Fruit fly (Drosophila melanogaster): ENCODE results near the gene CG43445.

The CG43445 gene

DNA sequence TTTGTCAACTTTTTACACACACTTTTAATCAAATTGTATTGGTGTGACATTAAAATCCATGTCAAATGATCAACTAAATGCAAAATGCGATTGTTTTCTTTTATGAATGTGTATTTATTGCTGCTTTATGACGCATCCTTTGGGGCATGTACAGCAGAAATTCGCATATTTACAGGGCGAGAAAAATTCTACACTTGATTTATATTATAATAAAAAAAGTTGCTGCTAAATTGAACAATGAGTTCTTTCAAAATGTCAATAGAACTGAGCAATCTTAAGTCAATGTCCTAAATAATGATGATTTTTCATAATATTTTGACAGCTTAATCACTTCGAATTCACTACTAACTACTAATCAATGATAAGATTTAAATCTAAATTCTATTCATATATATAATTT is at the start of gene CG43445:
CG43445 (plus strand) TSS at position 301 of the 400 bp plus-strand sequence.
- no peak for TF ChIP-seq ttk (optimal IDR thresholded peaks at IDR 0.05)
- TF ChIP-seq Myc (optimal IDR thresholded peaks at IDR 0.05): no peak
- no peak for TF ChIP-seq insv (optimal IDR thresholded peaks at IDR 0.05)
- no peak for TF ChIP-seq psq (optimal IDR thresholded peaks at IDR 0.05)
- no peak for TF ChIP-seq h (optimal IDR thresholded peaks at IDR 0.05)
- TF ChIP-seq Sin3A (optimal IDR thresholded peaks at IDR 0.05): no peak

DNA sequence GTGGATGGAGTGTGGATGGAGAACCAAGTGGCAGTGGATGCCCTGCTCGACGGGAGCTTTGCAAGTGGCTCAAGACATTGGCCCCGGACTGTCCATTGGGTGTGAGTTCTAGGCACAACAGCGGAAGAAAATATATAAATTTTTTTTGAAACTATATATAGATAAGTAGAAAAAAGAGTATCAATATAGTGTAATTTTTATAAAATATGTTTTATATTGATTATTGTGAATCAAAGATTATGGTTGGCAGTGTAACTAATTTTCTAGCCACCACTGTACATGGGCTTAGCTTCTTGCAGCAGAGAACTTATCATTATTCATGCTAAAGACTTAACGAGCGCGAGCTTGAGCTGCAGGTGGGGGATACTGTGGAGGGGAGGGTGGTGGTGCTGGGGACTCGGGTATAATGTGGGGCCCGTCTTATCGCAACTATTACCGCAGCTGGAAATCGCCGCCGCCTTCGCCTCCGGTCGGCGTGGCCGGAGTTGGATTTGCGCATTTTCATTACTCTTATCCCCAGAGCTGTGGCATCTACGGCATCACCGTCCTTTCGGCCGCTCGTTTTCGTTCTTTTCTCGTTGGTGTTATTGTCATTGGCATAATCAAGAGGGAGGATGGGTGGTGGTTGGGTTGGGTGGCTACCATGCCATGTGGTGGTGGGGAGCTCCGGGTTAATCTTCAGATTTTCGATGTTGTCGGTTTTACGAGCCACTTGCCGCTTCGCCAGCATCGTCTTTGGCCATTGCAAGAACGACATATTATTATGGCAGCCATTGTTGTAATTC is 49.1 kb upstream of the CG43445 start:
- TF ChIP-seq ttk (optimal IDR thresholded peaks at IDR 0.05) (no peak), psq (optimal IDR thresholded peaks at IDR 0.05) (no peak), Sin3A (optimal IDR thresholded peaks at IDR 0.05) (no peak)

DNA sequence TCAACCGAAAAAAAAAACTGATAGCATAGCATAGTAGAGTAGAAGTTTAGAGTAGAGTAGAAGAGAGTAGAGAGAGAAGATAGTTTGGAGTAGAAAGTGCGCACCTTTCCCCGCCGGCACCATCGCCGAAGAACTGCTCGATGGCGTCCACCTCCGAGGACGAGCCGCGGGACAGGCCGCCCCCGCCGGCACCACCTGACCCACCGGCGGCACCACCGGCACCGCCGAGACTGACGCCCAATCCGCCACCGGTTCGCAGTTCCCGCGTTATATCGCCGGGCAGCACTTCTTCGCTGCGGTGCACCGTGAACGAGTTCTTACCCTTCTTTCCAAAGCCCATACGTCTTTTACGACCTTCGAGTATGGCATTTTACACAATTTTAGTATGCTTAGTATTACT is 30.1 kb upstream of the CG43445 start:
- no peak for TF ChIP-seq h (optimal IDR thresholded peaks at IDR 0.05)
- TF ChIP-seq Myc (optimal IDR thresholded peaks at IDR 0.05): no peak

DNA sequence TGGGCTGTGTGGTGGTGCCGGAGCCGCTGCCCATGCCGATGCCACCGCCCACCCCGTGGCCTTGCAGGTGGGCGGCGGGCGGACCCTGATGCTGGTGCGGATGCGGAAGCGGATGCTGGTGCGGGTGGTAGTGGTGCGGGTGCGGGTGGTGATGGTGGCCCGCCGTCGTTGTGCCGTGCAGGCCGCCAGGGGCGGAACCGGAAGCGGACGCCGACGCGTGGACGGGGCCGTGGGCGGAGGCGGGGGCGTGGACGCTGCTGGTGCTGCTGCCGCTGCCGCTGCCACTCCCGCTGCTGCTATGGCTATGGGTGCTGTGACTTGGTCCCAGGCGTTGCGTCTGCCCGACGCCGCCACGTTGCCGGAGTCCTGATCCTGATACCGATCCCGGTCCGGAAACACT is 20.2 kb upstream of the CG43445 start:
- no peak for TF ChIP-seq h (optimal IDR thresholded peaks at IDR 0.05)
- TF ChIP-seq insv (optimal IDR thresholded peaks at IDR 0.05): no peak
- no peak for TF ChIP-seq Sin3A (optimal IDR thresholded peaks at IDR 0.05)
- no peak for TF ChIP-seq psq (optimal IDR thresholded peaks at IDR 0.05)
- no peak for TF ChIP-seq ttk (optimal IDR thresholded peaks at IDR 0.05)
- TF ChIP-seq Myc (optimal IDR thresholded peaks at IDR 0.05): no peak

DNA sequence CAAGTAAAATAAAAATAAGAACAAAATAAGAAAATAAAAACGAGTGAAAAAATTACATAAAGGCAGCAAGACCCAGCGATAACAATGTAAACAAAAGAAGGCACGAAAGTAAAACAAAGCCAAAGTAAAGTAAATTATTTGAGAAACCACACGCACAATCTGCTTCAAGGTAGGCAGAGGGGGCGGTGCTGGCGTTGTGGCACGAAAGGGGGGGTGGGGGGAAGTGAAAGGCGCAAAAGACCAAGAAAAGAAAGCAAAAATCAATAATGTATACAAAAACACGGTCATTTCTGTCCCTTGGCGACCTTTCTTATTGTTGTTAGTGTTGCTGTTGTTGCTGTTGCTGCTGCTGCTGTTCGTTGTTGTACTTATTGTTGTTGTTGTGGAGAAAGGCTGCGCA is 13.9 kb upstream of the CG43445 start:
- TF ChIP-seq ttk (optimal IDR thresholded peaks at IDR 0.05) (no peak), h (optimal IDR thresholded peaks at IDR 0.05) (no peak), Sin3A (optimal IDR thresholded peaks at IDR 0.05) (no peak), insv (optimal IDR thresholded peaks at IDR 0.05) (no peak), psq (optimal IDR thresholded peaks at IDR 0.05) (no peak), Myc (optimal IDR thresholded peaks at IDR 0.05) (no peak)

DNA sequence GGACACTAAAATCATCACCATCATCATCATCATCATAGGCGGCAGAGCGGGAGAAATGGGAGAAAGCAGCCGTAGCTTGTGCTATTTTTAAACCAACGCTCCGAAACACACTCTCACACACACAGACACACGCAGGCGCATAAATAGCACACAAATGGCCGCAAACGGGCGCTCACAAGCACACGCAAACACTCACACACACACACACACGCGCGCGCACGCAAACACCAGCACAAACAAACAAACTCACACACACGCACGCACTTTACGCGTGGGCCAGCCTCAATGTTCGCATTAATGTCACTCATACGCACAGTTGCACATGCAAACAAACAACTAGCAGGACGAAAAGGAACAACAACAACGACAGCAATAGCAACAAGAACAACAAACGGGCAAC is 13.3 kb upstream of the CG43445 start:
- TF ChIP-seq Myc (optimal IDR thresholded peaks at IDR 0.05): no peak
- no peak for TF ChIP-seq h (optimal IDR thresholded peaks at IDR 0.05)
- no peak for TF ChIP-seq ttk (optimal IDR thresholded peaks at IDR 0.05)
- TF ChIP-seq psq (optimal IDR thresholded peaks at IDR 0.05): no peak
- no peak for TF ChIP-seq insv (optimal IDR thresholded peaks at IDR 0.05)
- TF ChIP-seq Sin3A (optimal IDR thresholded peaks at IDR 0.05): no peak

DNA sequence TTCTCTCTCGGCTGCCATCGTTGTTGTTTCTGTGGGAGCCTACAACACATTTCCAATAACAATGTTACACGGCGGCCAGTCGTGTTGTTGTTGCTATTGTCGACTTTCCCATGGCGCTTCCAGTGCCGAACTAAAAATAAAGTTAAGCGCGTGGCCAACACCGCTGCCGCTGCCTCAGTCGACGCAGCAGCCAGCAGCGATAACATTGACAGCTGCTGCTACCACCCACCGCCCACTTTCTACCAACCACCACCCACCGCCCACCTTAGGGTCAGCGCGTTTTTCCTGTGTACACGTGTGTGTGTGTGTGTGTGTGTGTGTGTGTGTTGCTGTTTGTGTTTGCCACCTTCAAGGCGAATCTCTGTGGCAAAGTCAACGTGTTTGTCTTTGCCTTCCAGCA is 10.1 kb upstream of the CG43445 start:
- no peak for TF ChIP-seq ttk (optimal IDR thresholded peaks at IDR 0.05)
- TF ChIP-seq insv (optimal IDR thresholded peaks at IDR 0.05): no peak
- TF ChIP-seq psq (optimal IDR thresholded peaks at IDR 0.05): no peak
- no peak for TF ChIP-seq Sin3A (optimal IDR thresholded peaks at IDR 0.05)

DNA sequence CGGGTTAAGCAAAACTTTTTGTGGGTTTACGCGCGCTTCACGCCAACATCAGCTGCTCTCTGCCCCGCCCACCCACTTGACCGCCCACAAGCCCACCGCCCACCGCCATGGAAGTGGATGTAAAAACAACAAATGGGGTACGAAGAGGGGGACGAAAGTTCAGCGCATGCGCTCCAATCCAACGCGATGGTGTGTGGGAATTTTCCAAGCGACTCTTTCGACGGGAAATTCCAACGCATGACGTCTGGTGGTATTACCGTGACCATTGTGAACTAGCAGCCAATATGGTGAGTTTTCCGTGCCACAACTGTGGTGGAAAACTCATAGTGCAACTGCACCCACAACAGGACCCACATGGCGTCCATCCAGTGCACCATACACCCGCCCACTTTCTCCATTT is 8.9 kb upstream of the CG43445 start:
- no peak for TF ChIP-seq ttk (optimal IDR thresholded peaks at IDR 0.05)

DNA sequence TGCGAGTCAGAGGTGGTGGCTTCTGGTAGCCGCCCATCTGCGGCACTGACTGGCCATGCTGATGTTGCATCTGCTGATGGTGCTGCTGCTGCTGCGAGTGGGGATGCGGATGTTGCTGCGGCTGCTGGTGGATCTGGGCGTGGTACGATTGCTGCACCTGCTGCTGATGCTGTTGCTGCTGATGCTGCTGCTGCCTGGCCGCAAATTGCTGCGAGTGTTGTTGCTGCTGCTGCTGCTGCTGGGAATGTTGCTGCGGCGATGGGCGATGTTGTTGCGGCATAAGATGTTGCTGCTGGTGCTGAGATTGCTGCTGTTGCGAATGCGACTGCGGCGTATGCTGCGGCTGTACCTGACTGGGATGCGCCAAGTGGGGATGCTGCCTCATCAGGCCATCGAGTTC is 6.0 kb upstream of the CG43445 start:
- TF ChIP-seq Sin3A (optimal IDR thresholded peaks at IDR 0.05): no peak

DNA sequence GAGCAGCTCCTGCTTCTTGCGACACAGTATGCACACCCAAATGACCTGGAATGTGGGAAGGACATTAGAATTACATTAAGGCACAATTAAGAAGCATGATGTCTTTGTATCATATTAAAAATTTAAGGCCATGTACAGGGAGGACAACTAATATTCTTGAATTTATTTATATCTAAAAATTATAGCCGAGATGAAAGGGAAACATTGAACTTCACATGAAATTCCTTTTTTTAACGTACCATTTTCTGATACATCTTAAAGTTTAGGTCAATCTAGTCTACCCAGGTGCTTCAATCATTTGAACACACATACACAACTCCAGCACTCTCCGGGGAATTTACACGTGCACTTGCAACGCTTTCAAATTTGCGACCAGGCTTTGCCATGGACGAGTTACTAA is 5.0 kb upstream of the CG43445 start, which contains the start of gene CG12347:
CG12347 (plus strand) TSS at position 301 of the 400 bp plus-strand sequence.
- no peak for TF ChIP-seq ttk (optimal IDR thresholded peaks at IDR 0.05)

DNA sequence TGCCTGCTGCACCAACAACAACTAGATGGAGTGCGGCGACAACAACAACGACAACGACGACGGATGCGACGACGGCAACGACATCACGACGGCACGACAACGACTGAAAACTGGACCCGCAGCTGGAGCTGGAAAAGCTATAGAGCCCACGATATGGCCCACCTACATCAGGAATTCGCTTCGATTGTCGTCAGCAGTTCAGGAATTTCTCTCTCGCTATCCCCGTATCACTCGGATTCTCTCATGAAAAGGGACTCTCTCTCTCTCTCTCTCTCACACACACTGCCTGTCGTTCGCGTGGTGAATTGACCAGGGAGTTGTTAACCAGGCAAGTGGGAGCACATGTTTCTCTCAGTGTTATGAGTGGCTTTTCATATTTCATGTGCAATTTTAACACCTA is 5.3 kb downstream of the CG43445 start, which contains the start of gene Rim:
Rim (minus strand) TSS at position 101 of the 400 bp plus-strand sequence.
- TF ChIP-seq Sin3A (optimal IDR thresholded peaks at IDR 0.05) (no peak), psq (optimal IDR thresholded peaks at IDR 0.05) (no peak), h (optimal IDR thresholded peaks at IDR 0.05) (no peak), ttk (optimal IDR thresholded peaks at IDR 0.05) (no peak), Myc (optimal IDR thresholded peaks at IDR 0.05) (no peak), insv (optimal IDR thresholded peaks at IDR 0.05) (no peak)

DNA sequence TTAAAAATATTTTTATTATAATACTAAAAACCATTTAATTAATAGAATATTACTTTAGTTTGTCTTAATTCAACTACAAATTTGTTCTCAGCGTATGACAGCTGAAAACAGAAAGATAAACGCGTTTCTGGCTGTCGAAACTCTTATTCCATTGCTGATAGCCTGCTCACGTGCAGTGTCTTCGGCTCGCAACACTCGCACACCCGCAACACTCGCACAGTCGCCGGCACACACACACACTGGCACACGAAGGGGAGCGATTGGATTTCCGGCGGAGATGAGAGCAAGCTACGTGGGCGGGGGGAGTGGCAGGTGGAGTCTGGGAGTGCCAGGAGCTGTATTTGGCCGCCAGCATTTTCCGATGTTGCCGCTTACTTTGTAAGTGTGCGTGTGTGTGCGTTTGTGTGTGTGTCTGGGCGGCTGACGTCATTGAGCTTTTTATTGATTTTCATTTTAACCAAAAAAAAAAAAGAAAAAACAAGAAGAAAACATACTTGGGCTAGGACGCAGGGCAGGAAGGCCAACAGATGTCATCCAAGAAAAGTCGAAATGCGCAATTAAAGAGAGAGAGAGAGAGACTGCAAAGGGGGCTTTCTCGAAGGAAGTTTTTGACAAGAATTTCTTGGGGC is 6.8 kb downstream of the CG43445 start:
- TF ChIP-seq Sin3A (optimal IDR thresholded peaks at IDR 0.05) (no peak), ttk (optimal IDR thresholded peaks at IDR 0.05) (no peak), Myc (optimal IDR thresholded peaks at IDR 0.05) (no peak), insv (optimal IDR thresholded peaks at IDR 0.05) (no peak), psq (optimal IDR thresholded peaks at IDR 0.05) (no peak), h (optimal IDR thresholded peaks at IDR 0.05) (no peak)

DNA sequence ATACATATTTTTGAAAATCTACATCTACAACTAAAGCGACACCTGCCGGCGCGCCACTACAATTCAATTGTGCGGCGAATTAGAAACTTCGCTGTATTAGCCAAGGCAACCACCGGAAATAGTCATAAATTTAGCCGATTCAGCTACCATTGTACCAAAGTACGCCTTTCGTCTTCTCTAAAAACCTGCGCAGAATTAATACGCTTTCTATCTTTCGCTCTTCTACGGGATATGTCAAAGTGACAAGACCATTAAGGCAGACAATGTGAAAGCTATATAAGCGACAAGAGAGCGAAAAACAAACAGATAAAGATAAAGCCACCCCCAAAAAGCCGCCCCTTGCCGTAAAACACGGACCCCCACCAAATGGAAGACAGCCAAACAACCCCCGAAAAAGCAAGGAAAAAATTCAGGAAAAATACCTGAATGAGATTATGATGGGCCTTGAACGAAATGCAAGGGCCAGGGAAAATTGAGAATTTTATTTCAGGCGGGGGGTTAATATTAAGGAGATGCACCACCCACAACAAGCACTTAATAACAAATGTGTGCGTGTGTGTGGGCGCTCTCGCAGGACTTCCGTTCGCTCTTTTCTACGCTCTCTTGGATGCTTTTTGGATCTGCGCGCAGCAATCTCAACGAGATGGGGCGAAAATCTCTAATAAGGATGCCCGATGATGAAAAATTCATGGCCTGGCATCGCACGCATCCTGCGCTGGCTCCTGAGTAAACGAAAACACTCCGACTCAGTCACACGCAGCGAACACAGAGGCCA is 8.1 kb downstream of the CG43445 start, which contains the start of gene cpo:
cpo (plus strand) TSS at position 725 of the 775 bp plus-strand sequence.
- TF ChIP-seq ttk (optimal IDR thresholded peaks at IDR 0.05) (no peak), insv (optimal IDR thresholded peaks at IDR 0.05) (no peak), Myc (optimal IDR thresholded peaks at IDR 0.05) (no peak), h (optimal IDR thresholded peaks at IDR 0.05) (no peak), psq (optimal IDR thresholded peaks at IDR 0.05) (no peak), Sin3A (optimal IDR thresholded peaks at IDR 0.05) (no peak)
